Worm (Caenorhabditis elegans) whole organism, mixed stage, embryonic: ENCODE results near the gene F48G7.8.

ENCODE experiments used
- lsy-2 ChIP-seq: fragments of 150-350 bp; optimal IDR thresholded peaks from 2 replicates; lab custom pipeline; 2014; ENCODE audit warnings: missing biosample characterization, missing genetic modification characterization
- mep-1 ChIP-seq: fragments of 150-350 bp; optimal IDR thresholded peaks from 2 replicates; lab custom pipeline; 2017; ENCODE audit warnings: missing biosample characterization, missing genetic modification reagents, missing genetic modification characterization, inconsistent platforms
- nhr-12 ChIP-seq: fragments of 150-350 bp; optimal IDR thresholded peaks from 2 replicates; lab custom pipeline; 2014; ENCODE audit warnings: missing biosample characterization, missing genetic modification characterization
- nhr-28 ChIP-seq: fragments of 150-350 bp; optimal IDR thresholded peaks from 2 replicates; lab custom pipeline; 2014; ENCODE audit warnings: missing biosample characterization, missing genetic modification characterization
- nhr-76 ChIP-seq: sonication (generic microtip); optimal IDR thresholded peaks from 2 replicates; lab custom pipeline; 2017; ENCODE audit warnings: missing biosample characterization, missing genetic modification characterization
- pha-4 ChIP-seq: fragments of 150-350 bp; optimal IDR thresholded peaks from 2 replicates; lab custom pipeline; 2018; ENCODE audit warnings: missing biosample characterization, missing genetic modification reagents, missing genetic modification characterization
- snpc-4 ChIP-seq: fragments of 150-350 bp; optimal IDR thresholded peaks from 2 replicates; lab custom pipeline; 2014; ENCODE audit warnings: missing biosample characterization, missing genetic modification characterization
- unc-62 ChIP-seq: fragments of 150-350 bp; optimal IDR thresholded peaks from 2 replicates; lab custom pipeline; 2014; ENCODE audit warnings: missing biosample characterization, missing genetic modification reagents, missing genetic modification characterization

DNA sequence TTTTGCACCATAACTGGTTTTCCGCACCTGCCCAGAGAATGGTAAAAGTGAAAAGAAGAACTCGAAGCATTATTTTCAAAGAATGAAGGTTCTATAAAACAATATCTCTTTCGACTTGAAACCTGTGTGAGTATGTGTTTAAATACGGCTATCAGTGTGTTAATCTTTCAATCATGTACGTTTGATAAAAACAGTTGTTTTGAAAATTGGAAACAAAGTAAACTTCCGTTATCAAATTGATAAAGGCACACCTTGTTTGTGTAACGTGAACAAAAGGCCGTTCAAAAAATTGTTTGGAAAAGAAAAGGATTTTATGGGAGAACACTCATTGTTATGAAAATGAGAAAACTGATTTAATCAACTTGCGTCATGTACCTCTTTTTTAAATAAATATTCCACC, 1.2 kb downstream of the F48G7.8 start, which contains the start of gene F48G7.7:
- TF ChIP-seq lsy-2 (tag; lab: Kevin White, UChicago) (no peak), nhr-28 (no peak), pha-4 (tag; lab: Kevin White, UChicago) (no peak), nhr-12 (no peak), unc-62 (GFP tag; lab: Kevin White, UChicago) (no peak), snpc-4 (tag; lab: Kevin White, UChicago) (no peak), nhr-76 (tag; lab: Kevin White, UChicago) (no peak), mep-1 (tag; lab: Kevin White, UChicago) (no peak)
